Fruit fly (Drosophila melanogaster): Measurements from ENCODE around the gene CG7567.
A peak's percentile ranks its signal among the peaks of the same experiment; 100 is the strongest.

Gene CG7567

dm6 chr3R:29588004-29588403 is at the start of gene CG7567:
TSS of gene CG7567 (minus strand) at chr3R:29588104.
- no peak for TF ChIP-seq Rx (GFP tag; IDR thresholded peaks at IDR 0.05)
- TF ChIP-seq hbn (GFP tag; IDR thresholded peaks at IDR 0.05; ENCODE audit: partially characterized antibody), result no peak
- no peak for TF ChIP-seq otp (GFP tag; IDR thresholded peaks at IDR 0.05)
- no peak for TF ChIP-seq grn (GFP tag; optimal IDR thresholded peaks at IDR 0.05)
- no peak for TF ChIP-seq Fer2 (tag; optimal IDR thresholded peaks at IDR 0.05)
- TF ChIP-seq Doc2 (GFP tag; IDR thresholded peaks at IDR 0.05), result no peak
- TF ChIP-seq Nf-YB (GFP tag; optimal IDR thresholded peaks at IDR 0.05), result no peak
- no peak for TF ChIP-seq tin (GFP tag; optimal IDR thresholded peaks at IDR 0.05)
- no peak for TF ChIP-seq CG4707 (GFP tag; optimal IDR thresholded peaks at IDR 0.05)
- no peak for TF ChIP-seq Ada2b (GFP tag; IDR thresholded peaks at IDR 0.05)
- no peak for TF ChIP-seq Doc3 (GFP tag; IDR thresholded peaks at IDR 0.05; ENCODE audit: partially characterized antibody)

dm6 chr3R:29625883-29626282 is 38.0 kb upstream of the CG7567 start:
- TF ChIP-seq CG10147 (GFP tag; optimal IDR thresholded peaks at IDR 0.05), result peak; percentile 38
- TF ChIP-seq H2.0 (GFP tag; IDR thresholded peaks at IDR 0.05), result no peak
- TF ChIP-seq CoRest (tag; optimal IDR thresholded peaks at IDR 0.05), result peak; percentile 25
- TF ChIP-seq CG14441 (GFP tag; IDR thresholded peaks at IDR 0.05), result no peak
- no peak for TF ChIP-seq dimm (GFP tag; IDR thresholded peaks at IDR 0.05)
- no peak for TF ChIP-seq sr (GFP tag; IDR thresholded peaks at IDR 0.05)
- no peak for TF ChIP-seq Dip2 (GFP tag; IDR thresholded peaks at IDR 0.05)
- no peak for TF ChIP-seq CG16815 (GFP tag; optimal IDR thresholded peaks at IDR 0.05)
- no peak for TF ChIP-seq CrebB (tag; optimal IDR thresholded peaks at IDR 0.05)
- TF ChIP-seq row (GFP tag; IDR thresholded peaks at IDR 0.05), result peak; percentile 59
- peak; percentile 56 for TF ChIP-seq Rfx (GFP tag; IDR thresholded peaks at IDR 0.05)
- TF ChIP-seq Hr78 (GFP tag; optimal IDR thresholded peaks at IDR 0.05), result no peak
- TF ChIP-seq D19A (tag; optimal IDR thresholded peaks at IDR 0.05), result peak; percentile 14
- TF ChIP-seq Hmx (GFP tag; optimal IDR thresholded peaks at IDR 0.05), result no peak
- TF ChIP-seq CG15269 (tag; optimal IDR thresholded peaks at IDR 0.05), result peak; percentile 41
- TF ChIP-seq Hr3 (GFP tag; optimal IDR thresholded peaks at IDR 0.05), result no peak
- no peak for TF ChIP-seq CG6175 (GFP tag; IDR thresholded peaks at IDR 0.05)
- TF ChIP-seq NfI (GFP tag; optimal IDR thresholded peaks at IDR 0.05), result no peak
- TF ChIP-seq Dek (tag; optimal IDR thresholded peaks at IDR 0.05), result peak; percentile 15
- peak; percentile 48; the same call in 1 of the 3 replicates for TF ChIP-seq dysf (GFP tag; IDR thresholded peaks at IDR 0.05)
- TF ChIP-seq Dip3 (GFP tag; optimal IDR thresholded peaks at IDR 0.05), result no peak
- TF ChIP-seq zfh1 (GFP tag; IDR thresholded peaks at IDR 0.05), result peak; percentile 56; the same call in 2 of the 3 replicates
- TF ChIP-seq CG13123 (GFP tag; optimal IDR thresholded peaks at IDR 0.05), result no peak
- no peak for TF ChIP-seq CG8944 (GFP tag; optimal IDR thresholded peaks at IDR 0.05)
- peak; percentile 25; the same call in 1 of the 2 replicates for TF ChIP-seq E2f2 (GFP tag; IDR thresholded peaks at IDR 0.05)
- no peak for TF ChIP-seq CG10462 (GFP tag; optimal IDR thresholded peaks at IDR 0.05)
- no peak for TF ChIP-seq trem (tag; optimal IDR thresholded peaks at IDR 0.05)
- peak; percentile 18 for TF ChIP-seq tio (GFP tag; optimal IDR thresholded peaks at IDR 0.05)
- peak; percentile 10 for TF ChIP-seq CG13775 (GFP tag; optimal IDR thresholded peaks at IDR 0.05)
- no peak for TF ChIP-seq bcd (GFP tag; optimal IDR thresholded peaks at IDR 0.05)
- peak; percentile 62 for TF ChIP-seq Fer1 (GFP tag; optimal IDR thresholded peaks at IDR 0.05)
- TF ChIP-seq CG11247 (GFP tag; IDR thresholded peaks at IDR 0.05), result peak; percentile 40; the same call in 1 of the 2 replicates
- no peak for TF ChIP-seq cg (GFP tag; optimal IDR thresholded peaks at IDR 0.05)
- no peak for TF ChIP-seq CG11696 (GFP tag; IDR thresholded peaks at IDR 0.05)
- no peak for TF ChIP-seq gcm2 (GFP tag; optimal IDR thresholded peaks at IDR 0.05)
- TF ChIP-seq CG5953 (GFP tag; IDR thresholded peaks at IDR 0.05), result no peak
- peak; percentile 30 for TF ChIP-seq caup (GFP tag; optimal IDR thresholded peaks at IDR 0.05; ENCODE audit: severe bottlenecking)
- TF ChIP-seq HLH54F (GFP tag; optimal IDR thresholded peaks at IDR 0.05), result no peak
- no peak for TF ChIP-seq CG32767 (GFP tag; IDR thresholded peaks at IDR 0.05)
- TF ChIP-seq CHES-1-like (GFP tag; optimal IDR thresholded peaks at IDR 0.05), result no peak
